Fruit fly (Drosophila melanogaster): Measurements from ENCODE around the gene ppk18.

ppk18 gene

dm6 chr2L:9782176-9782581 is 11.4 kb upstream of the ppk18 start, which contains the start of gene IP3K1 (continued):
- TF ChIP-seq cas (GFP tag; IDR thresholded peaks at IDR 0.05) (no peak), B-H1 (GFP tag; IDR thresholded peaks at IDR 0.05) (no peak), pb (GFP tag; optimal IDR thresholded peaks at IDR 0.05) (peak; percentile 50), mld (GFP tag; IDR thresholded peaks at IDR 0.05; ENCODE audit: partially characterized antibody) (peak; percentile 49; the same call in 1 of the 3 replicates), CG15479 (GFP tag; optimal IDR thresholded peaks at IDR 0.05) (no peak), gcm (GFP tag; optimal IDR thresholded peaks at IDR 0.05) (peak; percentile 59), HLH54F (GFP tag; optimal IDR thresholded peaks at IDR 0.05) (peak; percentile 28), CG2875 (GFP tag; optimal IDR thresholded peaks at IDR 0.05) (peak; percentile 16), CG6791 (GFP tag; IDR thresholded peaks at IDR 0.05; ENCODE audit: partially characterized antibody) (peak; percentile 64; the same call in 1 of the 3 replicates), H15 (GFP tag; IDR thresholded peaks at IDR 0.05) (no peak), lab (GFP tag; optimal IDR thresholded peaks at IDR 0.05) (peak; percentile 81), CG2129 (GFP tag; IDR thresholded peaks at IDR 0.05; ENCODE audit: partially characterized antibody) (no peak), Rfx (GFP tag; IDR thresholded peaks at IDR 0.05) (peak; percentile 73), zfh1 (GFP tag; IDR thresholded peaks at IDR 0.05) (no peak), br (optimal IDR thresholded peaks at IDR 0.05) (no peak), sna (GFP tag; IDR thresholded peaks at IDR 0.05; ENCODE audit: partially characterized antibody) (peak; percentile 54), CG7963 (GFP tag; IDR thresholded peaks at IDR 0.05; ENCODE audit: partially characterized antibody) (peak; percentile 52; the same call in 1 of the 3 replicates), scrt (GFP tag; optimal IDR thresholded peaks at IDR 0.05) (peak; percentile 15), yki (optimal IDR thresholded peaks at IDR 0.05) (peak; percentile 86), crol (GFP tag; IDR thresholded peaks at IDR 0.05) (0 out of 2 replicates have a peak, but pooled peaks have one; percentile 10), Xrp1 (GFP tag; IDR thresholded peaks at IDR 0.05) (0 out of 2 replicates have a peak, but pooled peaks have one; percentile 34), ash1 (GFP tag; optimal IDR thresholded peaks at IDR 0.05) (peak; percentile 8), B-H2 (GFP tag; optimal IDR thresholded peaks at IDR 0.05) (no peak), Dip2 (GFP tag; IDR thresholded peaks at IDR 0.05) (no peak), onecut (GFP tag; IDR thresholded peaks at IDR 0.05) (peak; percentile 25; the same call in 1 of the 2 replicates), CG8388 (GFP tag; optimal IDR thresholded peaks at IDR 0.05) (peak; percentile 4), CrebB (tag; optimal IDR thresholded peaks at IDR 0.05) (peak; percentile 61), CG1529 (GFP tag; optimal IDR thresholded peaks at IDR 0.05) (peak; percentile 13), CG4707 (GFP tag; optimal IDR thresholded peaks at IDR 0.05) (peak; percentile 8), eve (GFP tag; optimal IDR thresholded peaks at IDR 0.05) (no peak), CG9876 (GFP tag; optimal IDR thresholded peaks at IDR 0.05) (no peak), CG3281 (GFP tag; optimal IDR thresholded peaks at IDR 0.05) (peak; percentile 54), CG15011 (GFP tag; optimal IDR thresholded peaks at IDR 0.05) (no peak), maf-S (GFP tag; optimal IDR thresholded peaks at IDR 0.05) (peak; percentile 16), Hand (GFP tag; optimal IDR thresholded peaks at IDR 0.05) (peak; percentile 61), vvl (GFP tag; IDR thresholded peaks at IDR 0.05) (peak; percentile 79)

- TF ChIP-seq grau (tag; optimal IDR thresholded peaks at IDR 0.05) (no peak), nom (GFP tag; optimal IDR thresholded peaks at IDR 0.05) (peak; percentile 33), CG9932 (GFP tag; IDR thresholded peaks at IDR 0.05) (no peak), Deaf1 (tag; optimal IDR thresholded peaks at IDR 0.05) (peak; percentile 20), Ets65A (GFP tag) (peak; percentile 60), CG10147 (GFP tag; optimal IDR thresholded peaks at IDR 0.05) (no peak)
These were observed 9.0 kb upstream of the ppk18 start for dm6 chr2L:9779754-9780153.
